Worm (Caenorhabditis elegans) whole organism, late embryonic: Measurements from ENCODE around the gene srbc-44.

Experiments
- C08G9.2 ChIP-seq: sonication (generic microtip); optimal IDR thresholded peaks from 2 replicates; lab custom pipeline; 2016; ENCODE audit warnings: mild to moderate bottlenecking, missing genetic modification characterization, moderate library complexity, missing compliant biosample characterization
- C38D4.7 ChIP-seq: fragments of 200-800 bp; sonication (Bioruptor generic); optimal IDR thresholded peaks from 2 replicates; lab custom pipeline; 2018; ENCODE audit warnings: mild to moderate bottlenecking, missing genetic modification characterization, moderate library complexity, missing compliant biosample characterization
- ama-1 ChIP-seq: fragments of 150-350 bp; optimal IDR thresholded peaks from 2 replicates; lab custom pipeline; 2014
- ceh-14 ChIP-seq: sonication (generic microtip); optimal IDR thresholded peaks from 2 replicates; lab custom pipeline; 2016; ENCODE audit warnings: missing genotype, missing genetic modification characterization, missing compliant biosample characterization
- ceh-24 ChIP-seq: sonication (generic microtip); optimal IDR thresholded peaks from 2 replicates; lab custom pipeline; 2016; ENCODE audit warnings: mild to moderate bottlenecking, missing genetic modification characterization, missing compliant biosample characterization
- ceh-31 ChIP-seq: sonication (generic microtip); optimal IDR thresholded peaks from 2 replicates; lab custom pipeline; 2016; ENCODE audit warnings: missing genetic modification characterization, missing compliant biosample characterization
- ceh-34 ChIP-seq: sonication (generic microtip); optimal IDR thresholded peaks from 2 replicates; lab custom pipeline; 2016; ENCODE audit warnings: mild to moderate bottlenecking, missing genetic modification characterization, missing compliant biosample characterization
- ceh-45 ChIP-seq: fragments of 200-800 bp; sonication (Bioruptor generic); IDR thresholded peaks from 2 replicates; pipeline ENCODE4 v1.3.6; 2022; ENCODE audit warnings: missing genetic modification reagents, missing genetic modification characterization, missing compliant biosample characterization
- ceh-48 ChIP-seq: sonication (generic microtip); optimal IDR thresholded peaks from 2 replicates; lab custom pipeline; 2016; ENCODE audit warnings: missing genetic modification characterization, inconsistent platforms, missing compliant biosample characterization
- ceh-9 ChIP-seq: sonication (generic microtip); optimal IDR thresholded peaks from 2 replicates; lab custom pipeline; 2016; ENCODE audit warnings: mild to moderate bottlenecking, missing genetic modification characterization, inconsistent platforms, missing compliant biosample characterization
- che-1 ChIP-seq: sonication (generic microtip); optimal IDR thresholded peaks from 2 replicates; lab custom pipeline; 2016; ENCODE audit warnings: mild to moderate bottlenecking, missing genetic modification characterization, missing compliant biosample characterization
- dmd-4 ChIP-seq: sonication (generic microtip); optimal IDR thresholded peaks from 2 replicates; lab custom pipeline; 2016; ENCODE audit warnings: borderline replicate concordance, missing genetic modification characterization, missing compliant biosample characterization
- elt-4 ChIP-seq: sonication (generic microtip); optimal IDR thresholded peaks from 2 replicates; lab custom pipeline; 2016; ENCODE audit warnings: missing genetic modification characterization, missing compliant biosample characterization
- fax-1 ChIP-seq: sonication (generic microtip); optimal IDR thresholded peaks from 2 replicates; lab custom pipeline; 2016; ENCODE audit warnings: missing genotype, missing genetic modification characterization, missing compliant biosample characterization
- hlh-13 ChIP-seq: fragments of 200-800 bp; sonication (Bioruptor generic); optimal IDR thresholded peaks from 2 replicates; lab custom pipeline; 2018; ENCODE audit warnings: mild to moderate bottlenecking, missing genetic modification characterization, missing compliant biosample characterization
- hlh-15 ChIP-seq: sonication (generic microtip); optimal IDR thresholded peaks from 2 replicates; lab custom pipeline; 2016; ENCODE audit warnings: missing genetic modification characterization, missing compliant biosample characterization
- hlh-8 ChIP-seq: sonication (generic microtip); optimal IDR thresholded peaks from 2 replicates; lab custom pipeline; 2016; ENCODE audit warnings: missing genotype, missing genetic modification characterization, missing compliant biosample characterization
- lim-6 ChIP-seq: sonication (generic microtip); optimal IDR thresholded peaks from 2 replicates; lab custom pipeline; 2016; ENCODE audit warnings: missing genetic modification characterization, missing compliant biosample characterization
- madf-2 ChIP-seq: sonication (generic microtip); optimal IDR thresholded peaks from 2 replicates; lab custom pipeline; 2017; ENCODE audit warnings: missing genetic modification characterization, missing compliant biosample characterization
- nfya-1 ChIP-seq: sonication (generic microtip); optimal IDR thresholded peaks from 2 replicates; lab custom pipeline; 2017; ENCODE audit warnings: missing genetic modification characterization, mild to moderate bottlenecking, missing compliant biosample characterization, antibody characterized with exemption, moderate library complexity
- nhr-232 ChIP-seq: sonication (generic microtip); optimal IDR thresholded peaks from 2 replicates; lab custom pipeline; 2016; ENCODE audit warnings: missing genetic modification characterization, missing compliant biosample characterization
- odd-2 ChIP-seq: sonication (generic microtip); optimal IDR thresholded peaks from 2 replicates; lab custom pipeline; 2017; ENCODE audit warnings: antibody characterized with exemption, mild to moderate bottlenecking, missing genetic modification characterization, missing compliant biosample characterization
- pag-3 ChIP-seq: sonication (generic microtip); optimal IDR thresholded peaks from 2 replicates; lab custom pipeline; 2016; ENCODE audit warnings: missing compliant biosample characterization, missing genetic modification characterization, borderline replicate concordance
- pat-9 ChIP-seq: fragments of 200-800 bp; sonication (Bioruptor generic); optimal IDR thresholded peaks from 2 replicates; lab custom pipeline; 2018; ENCODE audit warnings: mild to moderate bottlenecking, missing genetic modification characterization, moderate library complexity, missing compliant biosample characterization
- pax-1 ChIP-seq: fragments of 150-350 bp; optimal IDR thresholded peaks from 2 replicates; lab custom pipeline; 2014; ENCODE audit warnings: missing biosample characterization, missing genetic modification characterization
- pha-4 ChIP-seq: fragments of 150-350 bp; optimal IDR thresholded peaks from 2 replicates; lab custom pipeline; 2018; ENCODE audit warnings: missing biosample characterization, missing genetic modification reagents, missing genetic modification characterization
- pqm-1 ChIP-seq: sonication (generic microtip); optimal IDR thresholded peaks from 2 replicates; lab custom pipeline; 2016; ENCODE audit warnings: missing genetic modification characterization, missing compliant biosample characterization
- ref-2 ChIP-seq: sonication (generic microtip); optimal IDR thresholded peaks from 2 replicates; lab custom pipeline; 2016; ENCODE audit warnings: missing genetic modification characterization, missing compliant biosample characterization
- sox-2 ChIP-seq: fragments of 200-800 bp; sonication (Bioruptor generic); IDR thresholded peaks from 2 replicates; pipeline ENCODE4 v1.3.6; 2022; ENCODE audit warnings: missing genetic modification reagents, missing genetic modification characterization, missing compliant biosample characterization
- tbx-2 ChIP-seq: sonication (generic microtip); optimal IDR thresholded peaks from 2 replicates; lab custom pipeline; 2016; ENCODE audit warnings: missing genetic modification characterization, missing compliant biosample characterization
- unc-3 ChIP-seq, 2 experiments: fragments of 200-800 bp in 1 of 2; sonication (Bioruptor generic) in 1 of 2; sonication (generic microtip) in 1 of 2; conservative IDR thresholded peaks in 1 of 2; optimal IDR thresholded peaks in 1 of 2; 2 replicates each; pipeline versions ENCODE4 v1.3.6 to Lab custom; 2016 to 2022; ENCODE audit warnings: missing compliant biosample characterization in 2 of 2, missing genetic modification characterization in 2 of 2, missing genetic modification reagents in 1 of 2
- unc-42 ChIP-seq: sonication (generic microtip); optimal IDR thresholded peaks from 2 replicates; lab custom pipeline; 2016; ENCODE audit warnings: missing genotype, missing genetic modification characterization, missing compliant biosample characterization
- ztf-16 ChIP-seq: sonication (generic microtip); optimal IDR thresholded peaks from 2 replicates; lab custom pipeline; 2017; ENCODE audit warnings: missing genetic modification characterization, missing compliant biosample characterization

srbc-44 gene

ce11 chrV:12814481-12814882, 26.1 kb upstream of the srbc-44 start (continued):
- TF ChIP-seq lim-6 (tag; lab: Kevin White, UChicago) (no peak), ref-2 (peak; percentile 40), unc-3 (GFP tag; conservative IDR thresholded peaks at IDR 0.05; lab: Robert Waterston, UW) (no peak), unc-3 (tag; optimal IDR thresholded peaks at IDR 0.05; lab: Kevin White, UChicago) (no peak), ceh-34 (tag; lab: Kevin White, UChicago) (peak; percentile 84)

ce11 chrV:12814022-12814421, 25.7 kb upstream of the srbc-44 start, which contains the start of gene ZC443.3:
Gene ZC443.3 (minus strand): TSS chrV:12814122.
- TF ChIP-seq tbx-2 (tag; lab: Kevin White, UChicago): no peak
- TF ChIP-seq elt-4 (tag; lab: Kevin White, UChicago): no peak
- TF ChIP-seq pag-3 (tag; lab: Kevin White, UChicago): no peak
- TF ChIP-seq ceh-14: no peak
- TF ChIP-seq ztf-16 (tag; lab: Kevin White, UChicago): no peak
- TF ChIP-seq ceh-45 (GFP tag; lab: Robert Waterston, UW): no peak
- TF ChIP-seq pha-4: no peak
- TF ChIP-seq C08G9.2 (tag; lab: Kevin White, UChicago): no peak
- TF ChIP-seq pqm-1 (tag; lab: Kevin White, UChicago): no peak
- TF ChIP-seq nhr-232 (tag; lab: Kevin White, UChicago): no peak
- TF ChIP-seq pax-1 (tag; lab: Kevin White, UChicago): no peak
- TF ChIP-seq lim-6 (tag; lab: Kevin White, UChicago): no peak
- no peak for TF ChIP-seq ceh-48 (tag; lab: Kevin White, UChicago)
- TF ChIP-seq hlh-15 (tag; lab: Kevin White, UChicago): no peak
- TF ChIP-seq hlh-13: no peak
- no peak for TF ChIP-seq madf-2 (tag; lab: Kevin White, UChicago)

ce11 chrV:12811810-12812209, 23.5 kb upstream of the srbc-44 start:
- TF ChIP-seq odd-2 (tag; lab: Kevin White, UChicago) (no peak), ceh-34 (tag; lab: Kevin White, UChicago) (peak; percentile 31), ama-1 (lab: Kevin White, UChicago) (peak; percentile 62)

- TF ChIP-seq C38D4.7 (GFP tag; lab: Kevin White, UChicago) (no peak), ceh-14 (no peak), fax-1 (tag; lab: Kevin White, UChicago) (no peak), ceh-48 (tag; lab: Kevin White, UChicago) (no peak), nfya-1 (tag; lab: Kevin White, UChicago) (peak; percentile 7), tbx-2 (tag; lab: Kevin White, UChicago) (no peak)
Measured at ce11 chrV:12811126-12811525, 22.8 kb upstream of the srbc-44 start, which contains the start of gene ZC443.2. Gene ZC443.2 (minus strand): TSS chrV:12811192.

- no peak for TF ChIP-seq ceh-24
- TF ChIP-seq, all 69 proteins: peak for 0
Measured at ce11 chrV:12809876-12810275, 21.5 kb upstream of the srbc-44 start, which contains the start of gene ZC443.1. Gene ZC443.1 (minus strand): TSS chrV:12810080.

ce11 chrV:12806190-12806589, 17.8 kb upstream of the srbc-44 start, which contains the start of gene ZC443.7:
Gene ZC443.7 (plus strand): TSS chrV:12806490.
- no peak for TF ChIP-seq unc-42 (tag; lab: Kevin White, UChicago)
- no peak for TF ChIP-seq C08G9.2 (tag; lab: Kevin White, UChicago)
- no peak for TF ChIP-seq hlh-8 (tag; lab: Kevin White, UChicago)
- TF ChIP-seq pat-9 (tag; lab: Kevin White, UChicago): no peak
- no peak for TF ChIP-seq che-1 (tag; lab: Kevin White, UChicago)
- no peak for TF ChIP-seq sox-2 (GFP tag; lab: Robert Waterston, UW)
- no peak for TF ChIP-seq ceh-14
- no peak for TF ChIP-seq pqm-1 (tag; lab: Kevin White, UChicago)
- no peak for TF ChIP-seq hlh-15 (tag; lab: Kevin White, UChicago)
- no peak for TF ChIP-seq ceh-31 (tag; lab: Kevin White, UChicago)
- no peak for TF ChIP-seq pha-4
- no peak for TF ChIP-seq ceh-9 (tag; lab: Kevin White, UChicago)
- TF ChIP-seq dmd-4 (tag; lab: Kevin White, UChicago): no peak
- no peak for TF ChIP-seq hlh-13
